Worm (Caenorhabditis elegans): ENCODE results near the gene clc-23.

DNA sequence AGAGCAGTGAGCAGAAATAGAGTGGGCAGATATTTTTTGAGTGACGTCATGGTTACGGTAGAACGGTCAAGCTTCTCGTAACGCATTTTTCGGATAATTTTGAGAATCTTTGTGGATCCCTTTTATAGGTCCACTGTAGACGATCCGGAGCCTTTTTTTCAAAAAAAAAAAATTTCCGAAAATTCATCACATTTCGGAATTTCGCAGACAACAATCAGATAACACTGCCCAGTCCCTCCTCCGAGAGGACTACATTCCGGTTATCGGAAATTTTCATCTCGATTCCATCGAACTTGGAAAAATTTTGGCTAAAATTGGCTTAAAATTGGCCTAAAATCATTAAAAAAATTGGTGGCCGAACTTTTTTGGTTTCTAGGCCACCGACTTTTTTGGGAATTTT, 39.2 kb downstream of the clc-23 start, which contains the start of gene BE0003N10.6:
- TF ChIP-seq tab-1 (GFP tag; IDR thresholded peaks at IDR 0.05) (no peak), ref-1 (GFP tag; conservative IDR thresholded peaks at IDR 0.05) (no peak), med-1 (GFP tag; optimal IDR thresholded peaks at IDR 0.05; ENCODE audit: insufficient read depth) (no peak), flt-1 (GFP tag; IDR thresholded peaks at IDR 0.05) (no peak), klf-2 (GFP tag; conservative IDR thresholded peaks at IDR 0.05) (no peak), ztf-29 (GFP tag; IDR thresholded peaks at IDR 0.05) (no peak)

Measured in whole organism, midembryonic.